Worm (Caenorhabditis elegans) whole organism, L2 larva: ENCODE data around the gene col-164.

ENCODE experiments used
- F13H6.1 ChIP-seq: sonication (generic microtip); optimal IDR thresholded peaks from 2 replicates; lab custom pipeline; 2016; ENCODE audit warnings: missing genetic modification characterization, missing compliant biosample characterization
- ceh-16 ChIP-seq: fragments of 150-350 bp; optimal IDR thresholded peaks from 2 replicates; lab custom pipeline; 2014; ENCODE audit warnings: missing biosample characterization, missing genetic modification characterization
- ceh-82 ChIP-seq: fragments of 150-350 bp; optimal IDR thresholded peaks from 2 replicates; lab custom pipeline; 2014; ENCODE audit warnings: missing biosample characterization, missing genetic modification characterization
- egl-27 ChIP-seq: sonication (generic microtip); optimal IDR thresholded peaks from 3 replicates; lab custom pipeline; 2017; ENCODE audit warnings: missing biosample characterization, missing genetic modification reagents, missing genetic modification characterization
- elt-1 ChIP-seq: fragments of 150-350 bp; optimal IDR thresholded peaks from 2 replicates; lab custom pipeline; 2014; ENCODE audit warnings: missing biosample characterization, missing genetic modification characterization
- lsy-2 ChIP-seq, 2 experiments: fragments of 150-350 bp in 1 of 2; sonication (generic microtip) in 1 of 2; optimal IDR thresholded peaks; 2 replicates each; lab custom pipeline; 2014 to 2017; ENCODE audit warnings: missing biosample characterization in 2 of 2, missing genetic modification characterization in 2 of 2
- mab-5 ChIP-seq: fragments of 150-350 bp; optimal IDR thresholded peaks from 2 replicates; lab custom pipeline; 2014; ENCODE audit warnings: missing biosample characterization, missing genetic modification characterization
- mdl-1 ChIP-seq, 2 experiments: fragments of 150-350 bp in 1 of 2; sonication (generic microtip) in 1 of 2; optimal IDR thresholded peaks; 2 replicates each; lab custom pipeline; 2017; ENCODE audit warnings: missing biosample characterization in 2 of 2, missing genetic modification characterization in 2 of 2
- nhr-237 ChIP-seq: fragments of 150-350 bp; optimal IDR thresholded peaks from 2 replicates; lab custom pipeline; 2014; ENCODE audit warnings: missing biosample characterization, missing genetic modification characterization
- nhr-25 ChIP-seq: fragments of 150-350 bp; sonication (generic microtip); optimal IDR thresholded peaks from 3 replicates; lab custom pipeline; 2014; ENCODE audit warnings: missing biosample characterization, missing genetic modification characterization
- snpc-4 ChIP-seq: fragments of 150-350 bp; optimal IDR thresholded peaks from 2 replicates; lab custom pipeline; 2014; ENCODE audit warnings: missing biosample characterization, missing genetic modification characterization
- unc-39 ChIP-seq: fragments of 150-350 bp; optimal IDR thresholded peaks from 2 replicates; lab custom pipeline; 2014; ENCODE audit warnings: missing biosample characterization, missing genetic modification characterization
- unc-55 ChIP-seq: fragments of 150-350 bp; sonication (generic microtip); optimal IDR thresholded peaks from 3 replicates; lab custom pipeline; 2014; ENCODE audit warnings: missing biosample characterization, missing genetic modification reagents, missing genetic modification characterization

DNA sequence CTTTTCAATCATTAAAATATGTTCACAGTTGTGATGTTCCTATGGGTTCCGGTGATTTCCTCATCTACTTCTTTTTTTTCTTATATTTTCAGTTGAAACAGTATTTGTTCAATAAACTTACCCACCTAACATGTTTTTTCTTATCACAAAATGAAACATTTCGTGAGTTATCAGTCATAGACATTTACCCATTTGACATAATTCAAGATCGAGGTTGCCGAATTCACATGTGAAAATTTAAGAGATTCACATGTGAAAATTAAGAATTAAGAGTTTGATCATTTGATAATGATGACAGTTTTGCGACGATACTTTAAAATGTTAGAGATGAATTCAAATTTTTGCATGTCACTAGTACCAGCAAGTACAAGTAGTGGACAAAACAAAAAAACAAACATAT lies 14.1 kb downstream of the col-164 start:
- TF ChIP-seq mab-5 (tag; lab: Kevin White, UChicago) (no peak), mdl-1 (tag; optimal IDR thresholded peaks at IDR 0.05; lab: Kevin White, UChicago) (no peak), nhr-237 (tag; lab: Kevin White, UChicago) (no peak), snpc-4 (tag; lab: Kevin White, UChicago) (no peak), nhr-25 (tag; lab: Kevin White, UChicago) (no peak), unc-55 (GFP tag; lab: Kevin White, UChicago) (no peak), ceh-82 (tag; lab: Kevin White, UChicago) (no peak), egl-27 (tag; lab: Kevin White, UChicago) (no peak), elt-1 (tag; lab: Kevin White, UChicago) (no peak), lsy-2 (tag; optimal IDR thresholded peaks at IDR 0.05; lab: Kevin White, UChicago) (no peak), ceh-16 (tag; lab: Kevin White, UChicago) (no peak), unc-39 (tag; lab: Kevin White, UChicago) (no peak), F13H6.1 (tag; lab: Kevin White, UChicago) (no peak)
